Worm (Caenorhabditis elegans): ENCODE results near the gene msp-64.

- TF ChIP-seq F23B12.7 (tag; optimal IDR thresholded peaks at IDR 0.05; ENCODE audit: insufficient read depth), result no peak
- TF ChIP-seq F22D6.2 (tag; optimal IDR thresholded peaks at IDR 0.05), result no peak
These were observed at the start of gene msp-64, which contains the start of gene ZK1248.5 for ce11 chrII:5810230-5810629.
